Worm (Caenorhabditis elegans) whole organism, L4 larva: ENCODE data around the gene T08G3.6.
A peak's percentile ranks its signal among the peaks of the same experiment; 100 is the strongest.

ENCODE experiments used
- Y105C5A.15 ChIP-seq: fragments of 200-800 bp; sonication (Bioruptor generic); IDR thresholded peaks from 2 replicates; pipeline ENCODE4 v1.3.6; 2022; ENCODE audit warnings: missing genetic modification characterization, missing compliant biosample characterization
- aha-1 ChIP-seq: fragments of 150-350 bp; peaks from one replicate; lab custom pipeline; 2014; ENCODE audit warnings: missing biosample characterization, missing genetic modification characterization
- ceh-82 ChIP-seq: sonication (generic microtip); optimal IDR thresholded peaks from 2 replicates; lab custom pipeline; 2017; ENCODE audit warnings: missing biosample characterization, missing genetic modification characterization
- ces-1 ChIP-seq: fragments of 150-350 bp; sonication (generic microtip); optimal IDR thresholded peaks from 4 replicates; lab custom pipeline; 2014; ENCODE audit warnings: missing biosample characterization, missing genetic modification reagents, missing genetic modification characterization
- daf-19 ChIP-seq: fragments of 200-800 bp; sonication (Bioruptor generic); conservative IDR thresholded peaks from 2 replicates; pipeline ENCODE4 v1.3.6; 2022; ENCODE audit warnings: missing genetic modification characterization, missing compliant biosample characterization
- dmd-6 ChIP-seq: fragments of 200-800 bp; sonication (Bioruptor generic); IDR thresholded peaks from 2 replicates; pipeline ENCODE4 v1.3.6; 2022; ENCODE audit warnings: missing genetic modification reagents, missing genetic modification characterization, missing compliant biosample characterization
- egl-27 ChIP-seq: sonication (generic microtip); optimal IDR thresholded peaks from 3 replicates; lab custom pipeline; 2017; ENCODE audit warnings: missing biosample characterization, missing genetic modification reagents, missing genetic modification characterization
- lim-7 ChIP-seq: fragments of 200-800 bp; sonication (Bioruptor generic); IDR thresholded peaks from 2 replicates; pipeline ENCODE4 v1.3.6; 2022; ENCODE audit warnings: missing genetic modification characterization, missing compliant biosample characterization
- nhr-237 ChIP-seq: sonication (generic microtip); optimal IDR thresholded peaks from 2 replicates; lab custom pipeline; 2017; ENCODE audit warnings: missing biosample characterization, missing genetic modification characterization
- nhr-28 ChIP-seq: fragments of 150-350 bp; optimal IDR thresholded peaks from 2 replicates; lab custom pipeline; 2014; ENCODE audit warnings: missing biosample characterization, missing genetic modification characterization
- pqm-1 ChIP-seq: sonication (generic microtip); optimal IDR thresholded peaks from 2 replicates; lab custom pipeline; 2017; ENCODE audit warnings: missing biosample characterization, missing genetic modification characterization
- snpc-4 ChIP-seq: fragments of 150-350 bp; optimal IDR thresholded peaks from 2 replicates; lab custom pipeline; 2014; ENCODE audit warnings: missing biosample characterization, missing genetic modification characterization
- unc-62 ChIP-seq, 3 experiments: fragments of 150-350 bp in 1 of 3; sonication (generic microtip); optimal IDR thresholded peaks in 2 of 3; peaks in 1 of 3; 1 replicate in 1 of 3; 2 replicates in 2 of 3; lab custom pipeline; 2014 to 2017; ENCODE audit warnings: missing biosample characterization in 3 of 3, missing genetic modification characterization in 3 of 3, missing genetic modification reagents in 3 of 3, missing genotype in 1 of 3

ce11 chrV:16437546-16437945 is 8.2 kb upstream of the T08G3.6 start, which contains the start of gene F26D2.15:
- TF ChIP-seq lim-7 (GFP tag; lab: Robert Waterston, UW) (no peak), pqm-1 (tag; lab: Kevin White, UChicago) (no peak), daf-19 (GFP tag; lab: Robert Waterston, UW) (no peak), nhr-28 (tag; lab: Kevin White, UChicago) (no peak), Y105C5A.15 (GFP tag; lab: Robert Waterston, UW) (no peak), egl-27 (tag; lab: Kevin White, UChicago) (no peak), snpc-4 (tag; lab: Kevin White, UChicago) (no peak), unc-62 (GFP tag; optimal IDR thresholded peaks at IDR 0.05 in 1 of 2; lab: Kevin White, UChicago) (peak in 1 of 2 experiments; percentile 72), unc-62 (tag; optimal IDR thresholded peaks at IDR 0.05; lab: Kevin White, UChicago) (no peak), aha-1 (tag; lab: Kevin White, UChicago) (no peak), ceh-82 (tag; lab: Kevin White, UChicago) (no peak), nhr-237 (tag; lab: Kevin White, UChicago) (no peak), ces-1 (GFP tag; lab: Kevin White, UChicago) (no peak), dmd-6 (GFP tag; lab: Robert Waterston, UW) (no peak)
